Worm (Caenorhabditis elegans) whole organism, mixed stage, embryonic: ENCODE results near the gene tmbi-4.

Experiments
- M03D4.4 ChIP-seq: sonication (generic microtip); optimal IDR thresholded peaks from 2 replicates; lab custom pipeline; 2017; ENCODE audit warnings: mild to moderate bottlenecking, missing genetic modification characterization, missing compliant biosample characterization
- bed-3 ChIP-seq: fragments of 200-800 bp; sonication (Bioruptor generic); optimal IDR thresholded peaks from 3 replicates; lab custom pipeline; 2018; ENCODE audit warnings: mild to moderate bottlenecking, missing genetic modification characterization, moderate library complexity, missing compliant biosample characterization
- ceh-39 ChIP-seq: fragments of 150-350 bp; optimal IDR thresholded peaks from 2 replicates; lab custom pipeline; 2014; ENCODE audit warnings: missing biosample characterization, missing genetic modification characterization
- ceh-43 ChIP-seq: fragments of 200-800 bp; sonication (Bioruptor generic); optimal IDR thresholded peaks from 2 replicates; lab custom pipeline; 2018; ENCODE audit warnings: mild to moderate bottlenecking, missing genetic modification characterization, moderate library complexity, missing compliant biosample characterization
- ceh-83 ChIP-seq: fragments of 200-800 bp; sonication (Bioruptor generic); optimal IDR thresholded peaks from 2 replicates; lab custom pipeline; 2018; ENCODE audit warnings: mild to moderate bottlenecking, missing genetic modification characterization, missing compliant biosample characterization
- ces-1 ChIP-seq: fragments of 150-350 bp; optimal IDR thresholded peaks from 2 replicates; lab custom pipeline; 2014; ENCODE audit warnings: missing biosample characterization, missing genetic modification reagents, missing genetic modification characterization
- cnd-1 ChIP-seq: fragments of 200-800 bp; sonication (Bioruptor generic); optimal IDR thresholded peaks from 2 replicates; lab custom pipeline; 2018; ENCODE audit warnings: mild to moderate bottlenecking, missing genetic modification characterization, missing compliant biosample characterization
- drap-1 ChIP-seq: fragments of 200-800 bp; sonication (Bioruptor generic); optimal IDR thresholded peaks from 3 replicates; lab custom pipeline; 2018; ENCODE audit warnings: mild to moderate bottlenecking, missing genetic modification characterization, missing compliant biosample characterization
- elt-1 ChIP-seq: sonication (generic microtip); optimal IDR thresholded peaks from 2 replicates; lab custom pipeline; 2017; ENCODE audit warnings: missing genetic modification characterization, mild to moderate bottlenecking, missing compliant biosample characterization, antibody characterized with exemption, moderate library complexity, borderline replicate concordance; ENCODE audit not compliant: insufficient read depth
- elt-3 ChIP-seq: fragments of 150-350 bp; optimal IDR thresholded peaks from 2 replicates; lab custom pipeline; 2014; ENCODE audit warnings: missing biosample characterization, missing genetic modification characterization
- lin-32 ChIP-seq: fragments of 200-800 bp; sonication (Bioruptor generic); optimal IDR thresholded peaks from 2 replicates; lab custom pipeline; 2018; ENCODE audit warnings: mild to moderate bottlenecking, missing genetic modification characterization, missing compliant biosample characterization
- mab-5 ChIP-seq: fragments of 150-350 bp; optimal IDR thresholded peaks from 2 replicates; lab custom pipeline; 2014; ENCODE audit warnings: missing biosample characterization, missing genetic modification characterization
- mls-2 ChIP-seq: sonication (generic microtip); optimal IDR thresholded peaks from 2 replicates; lab custom pipeline; 2016; ENCODE audit warnings: mild to moderate bottlenecking, missing genetic modification characterization, moderate library complexity, missing compliant biosample characterization
- nhr-12 ChIP-seq: fragments of 150-350 bp; optimal IDR thresholded peaks from 2 replicates; lab custom pipeline; 2014; ENCODE audit warnings: missing biosample characterization, missing genetic modification characterization
- nhr-237 ChIP-seq: fragments of 150-350 bp; optimal IDR thresholded peaks from 2 replicates; lab custom pipeline; 2014; ENCODE audit warnings: missing biosample characterization, missing genetic modification characterization
- nhr-28 ChIP-seq: fragments of 150-350 bp; optimal IDR thresholded peaks from 2 replicates; lab custom pipeline; 2014; ENCODE audit warnings: missing biosample characterization, missing genetic modification characterization
- nhr-76 ChIP-seq: sonication (generic microtip); optimal IDR thresholded peaks from 2 replicates; lab custom pipeline; 2017; ENCODE audit warnings: missing biosample characterization, missing genetic modification characterization
- pha-4 ChIP-seq: fragments of 150-350 bp; optimal IDR thresholded peaks from 2 replicates; lab custom pipeline; 2018; ENCODE audit warnings: missing biosample characterization, missing genetic modification reagents, missing genetic modification characterization
- sem-2 ChIP-seq: fragments of 200-800 bp; sonication (Bioruptor generic); optimal IDR thresholded peaks from 2 replicates; lab custom pipeline; 2018; ENCODE audit warnings: mild to moderate bottlenecking, missing genetic modification characterization, missing compliant biosample characterization
- snpc-4 ChIP-seq: fragments of 150-350 bp; optimal IDR thresholded peaks from 2 replicates; lab custom pipeline; 2014; ENCODE audit warnings: missing biosample characterization, missing genetic modification characterization
- sptf-1 ChIP-seq: sonication (generic microtip); optimal IDR thresholded peaks from 2 replicates; lab custom pipeline; 2017; ENCODE audit warnings: mild to moderate bottlenecking, missing genetic modification characterization, moderate library complexity, missing compliant biosample characterization
- tbx-8 ChIP-seq: fragments of 200-800 bp; sonication (Bioruptor generic); optimal IDR thresholded peaks from 2 replicates; lab custom pipeline; 2018; ENCODE audit warnings: mild to moderate bottlenecking, missing genetic modification characterization, moderate library complexity, missing compliant biosample characterization
- unc-120 ChIP-seq: sonication (generic microtip); optimal IDR thresholded peaks from 2 replicates; lab custom pipeline; 2017; ENCODE audit warnings: missing genetic modification characterization, missing compliant biosample characterization; ENCODE audit not compliant: poor library complexity, severe bottlenecking
- unc-62 ChIP-seq: fragments of 150-350 bp; optimal IDR thresholded peaks from 2 replicates; lab custom pipeline; 2014; ENCODE audit warnings: missing biosample characterization, missing genetic modification reagents, missing genetic modification characterization
- zip-8 ChIP-seq: fragments of 150-350 bp; optimal IDR thresholded peaks from 2 replicates; lab custom pipeline; 2014; ENCODE audit warnings: missing biosample characterization, missing genetic modification characterization

Gene tmbi-4

DNA sequence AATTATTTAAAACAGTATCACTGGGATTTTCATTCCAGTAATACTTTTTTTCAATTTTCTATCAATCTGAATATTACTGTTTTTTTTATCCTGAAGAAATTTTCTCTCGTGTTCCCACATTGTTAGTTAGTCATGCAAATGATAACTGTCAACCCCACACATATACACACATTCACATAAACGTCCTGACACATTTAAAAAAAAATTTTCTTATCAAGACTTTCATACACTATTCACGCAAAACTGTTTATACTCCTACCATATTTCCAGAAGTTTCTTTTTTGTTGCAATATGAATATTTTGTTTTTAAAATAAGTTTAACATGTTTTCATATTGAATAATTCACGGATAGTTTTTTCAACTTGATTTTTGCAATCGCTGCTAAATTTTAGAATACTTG is 58.0 kb downstream of the tmbi-4 start:
- TF ChIP-seq drap-1 (GFP tag; lab: Kevin White, UChicago): no peak
- no peak for TF ChIP-seq cnd-1 (tag; lab: Kevin White, UChicago)
- no peak for TF ChIP-seq lin-32 (GFP tag; lab: Kevin White, UChicago)
- TF ChIP-seq nhr-12 (tag; lab: Kevin White, UChicago): no peak
- no peak for TF ChIP-seq mab-5 (tag; lab: Kevin White, UChicago)
- TF ChIP-seq, all 35 proteins: peak for 0

DNA sequence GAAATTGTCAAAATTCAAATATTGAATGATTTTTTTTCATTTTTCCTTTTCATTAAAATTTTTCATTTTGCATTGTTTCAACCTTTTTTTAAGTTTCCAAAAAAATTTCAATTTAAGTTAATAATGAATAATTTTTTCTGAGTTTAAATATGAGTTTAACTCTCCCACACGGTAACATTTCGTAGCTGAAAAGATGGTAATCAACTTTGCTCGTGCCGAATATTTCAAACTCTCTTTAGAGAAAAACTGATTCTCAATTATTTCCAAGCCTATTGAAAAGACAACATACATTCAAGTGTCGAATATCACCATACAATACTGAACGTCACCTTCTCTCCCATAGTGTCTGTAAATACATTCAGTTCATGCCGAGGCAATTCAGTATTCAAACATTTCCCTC is 58.4 kb downstream of the tmbi-4 start:
- no peak for TF ChIP-seq ces-1 (GFP tag; lab: Kevin White, UChicago)
- TF ChIP-seq unc-120 (tag; lab: Kevin White, UChicago): no peak
- TF ChIP-seq sptf-1: no peak
- TF ChIP-seq ceh-83 (GFP tag; lab: Kevin White, UChicago): no peak
- TF ChIP-seq pha-4 (tag; lab: Kevin White, UChicago): no peak
- no peak for TF ChIP-seq mab-5 (tag; lab: Kevin White, UChicago)
- no peak for TF ChIP-seq snpc-4 (tag; lab: Kevin White, UChicago)
- no peak for TF ChIP-seq ceh-39 (tag; lab: Kevin White, UChicago)
- TF ChIP-seq zip-8 (tag; lab: Kevin White, UChicago): no peak
- no peak for TF ChIP-seq cnd-1 (tag; lab: Kevin White, UChicago)
- no peak for TF ChIP-seq nhr-28
- no peak for TF ChIP-seq elt-3 (tag; lab: Kevin White, UChicago)
- TF ChIP-seq M03D4.4 (tag; lab: Kevin White, UChicago): no peak
- no peak for TF ChIP-seq elt-1 (tag; lab: Kevin White, UChicago)
- TF ChIP-seq nhr-237 (tag; lab: Kevin White, UChicago): no peak
- TF ChIP-seq nhr-76 (tag; lab: Kevin White, UChicago): no peak

DNA sequence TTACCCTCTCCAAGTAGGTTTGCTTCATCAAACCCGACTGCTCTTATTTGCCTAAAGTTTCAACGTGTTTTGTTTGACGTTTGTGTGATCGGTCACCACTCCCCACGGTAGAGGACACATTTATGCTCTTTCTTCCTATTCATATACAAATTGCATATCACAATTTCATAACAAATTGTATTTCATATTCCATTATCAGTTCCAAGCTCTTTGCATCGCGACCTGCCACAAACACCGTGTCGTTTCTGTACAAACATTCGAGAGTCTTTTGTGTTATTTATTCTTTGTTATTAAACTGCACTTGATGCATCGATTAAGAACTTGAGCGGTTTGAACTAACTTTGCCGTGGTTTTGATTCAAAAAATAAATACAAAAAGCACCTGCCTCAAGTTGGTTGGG is 59.6 kb downstream of the tmbi-4 start:
- TF ChIP-seq mab-5 (tag; lab: Kevin White, UChicago) (no peak), unc-120 (tag; lab: Kevin White, UChicago) (no peak), snpc-4 (tag; lab: Kevin White, UChicago) (no peak), ceh-83 (GFP tag; lab: Kevin White, UChicago) (no peak), bed-3 (GFP tag; lab: Kevin White, UChicago) (no peak), mls-2 (no peak), ceh-43 (no peak), cnd-1 (tag; lab: Kevin White, UChicago) (no peak), sem-2 (GFP tag; lab: Kevin White, UChicago) (no peak), unc-62 (GFP tag; lab: Kevin White, UChicago) (no peak), tbx-8 (no peak), elt-1 (tag; lab: Kevin White, UChicago) (no peak)
